Fruit fly (Drosophila melanogaster): Measurements from ENCODE around the gene Ack.

dm6 chr3L:4071561-4072049 is 36.4 kb upstream of the Ack start, which contains the start of gene wit:
- TF ChIP-seq Dll (GFP tag; IDR thresholded peaks at IDR 0.05; ENCODE audit: partially characterized antibody) (peak; percentile 47; the same call in 1 of the 4 replicates), unpg (GFP tag; optimal IDR thresholded peaks at IDR 0.05) (peak; percentile 6), CG32767 (GFP tag; IDR thresholded peaks at IDR 0.05) (0 out of 2 replicates have a peak, but pooled peaks have one; percentile 16), CG8281 (tag; optimal IDR thresholded peaks at IDR 0.05) (no peak), CG8290 (GFP tag; optimal IDR thresholded peaks at IDR 0.05) (no peak), CG8290 (tag; optimal IDR thresholded peaks at IDR 0.05) (peak in 1 of 2 experiments; percentile 73), CG8388 (GFP tag; optimal IDR thresholded peaks at IDR 0.05) (no peak), CG9215 (GFP tag; IDR thresholded peaks at IDR 0.05) (no peak), E2f1 (GFP tag; IDR thresholded peaks at IDR 0.05) (no peak), ems (GFP tag; optimal IDR thresholded peaks at IDR 0.05) (peak; percentile 13)

All from whole organism, embryonic.